Worm (Caenorhabditis elegans): ENCODE results near the gene metl-1.
"Not testable (repeated sequence)": the region's sequence is repeated elsewhere in the genome, so short reads cannot be mapped to it uniquely, and the experiment has no call there.

The metl-1 gene

DNA sequence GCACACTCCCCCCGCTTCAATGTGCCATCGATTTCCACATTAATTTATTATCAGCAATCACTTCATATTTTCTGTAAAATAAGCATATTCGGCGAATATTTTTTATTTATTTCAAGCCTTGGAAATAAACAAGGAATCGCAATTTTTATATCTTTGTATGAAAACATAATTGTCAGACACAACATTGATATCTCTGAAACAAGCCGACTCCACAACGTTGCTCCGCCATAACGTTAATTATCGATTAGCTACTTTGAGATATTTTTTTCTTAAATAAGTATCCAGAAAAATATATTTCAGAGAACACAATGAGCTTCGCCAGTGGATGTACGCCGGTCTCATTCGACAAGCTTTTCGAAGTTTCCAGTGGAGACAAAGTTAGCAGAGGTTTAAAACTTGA lies 29.5 kb downstream of the metl-1 start, which contains the start of gene adbp-1:
TSS of gene adbp-1 (plus strand) at position 301 of the 400 bp plus-strand sequence.
- no peak for TF ChIP-seq sma-3 (GFP tag; optimal IDR thresholded peaks at IDR 0.05)
- no peak for TF ChIP-seq alr-1 (tag; optimal IDR thresholded peaks at IDR 0.05)
- TF ChIP-seq elt-3 (tag; optimal IDR thresholded peaks at IDR 0.05), result no peak
- no peak for TF ChIP-seq F13H6.1 (tag; optimal IDR thresholded peaks at IDR 0.05)
- no peak for TF ChIP-seq snpc-4 (tag; optimal IDR thresholded peaks at IDR 0.05)
- no peak for TF ChIP-seq egl-27 (tag; optimal IDR thresholded peaks at IDR 0.05)
- TF ChIP-seq nhr-10 (tag; optimal IDR thresholded peaks at IDR 0.05), result no peak
- TF ChIP-seq nhr-129 (tag; optimal IDR thresholded peaks at IDR 0.05), result no peak
- no peak for TF ChIP-seq Y55F3AM.14 (GFP tag; optimal IDR thresholded peaks at IDR 0.05)
- TF ChIP-seq sem-4 (tag; optimal IDR thresholded peaks at IDR 0.05), result no peak

DNA sequence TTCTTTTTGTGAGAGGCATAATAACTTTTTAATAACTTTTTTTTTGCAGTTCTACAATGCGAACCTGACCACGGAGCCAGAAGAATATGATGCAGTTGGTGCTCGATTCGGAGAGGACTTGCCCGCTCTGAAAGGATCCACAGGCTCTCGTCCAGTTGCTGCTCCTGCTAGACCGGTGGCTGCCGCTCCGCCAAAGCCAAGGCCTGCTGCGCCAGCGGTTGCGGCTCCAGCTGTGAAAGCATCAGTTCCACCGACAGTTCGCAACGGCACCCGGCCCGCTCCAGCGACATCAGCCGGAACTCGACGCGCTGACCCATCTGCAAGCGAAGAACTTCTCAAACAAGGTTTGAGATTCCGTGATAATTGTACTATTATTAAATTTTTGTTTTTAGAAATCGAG lies 30.2 kb downstream of the metl-1 start:
- no peak for TF ChIP-seq nhr-12 (tag; optimal IDR thresholded peaks at IDR 0.05)

DNA sequence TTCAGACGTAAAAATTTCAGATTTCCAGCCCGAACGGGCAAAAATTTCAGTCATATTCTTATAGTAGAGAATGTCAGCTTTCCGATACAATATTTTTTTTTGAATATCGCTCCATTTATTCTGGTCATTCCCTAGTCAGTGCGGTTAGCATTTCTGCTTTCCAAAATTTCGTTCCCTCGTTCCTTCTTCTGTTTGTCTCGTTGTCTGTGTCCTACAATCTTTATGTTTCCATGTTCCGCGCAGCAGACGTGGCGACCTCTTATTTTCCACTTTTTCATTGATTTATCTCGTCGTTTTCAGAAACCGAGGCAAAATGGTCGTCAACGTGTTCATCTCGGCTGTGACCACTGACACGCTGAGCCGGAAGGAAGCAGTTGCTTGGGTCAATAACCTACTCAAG lies 30.9 kb downstream of the metl-1 start, which contains the start of gene ebp-2:
TSS of gene ebp-2 (plus strand) at position 301 of the 400 bp plus-strand sequence.
- TF ChIP-seq gmeb-1 (tag; optimal IDR thresholded peaks at IDR 0.05); sma-3 (GFP tag; optimal IDR thresholded peaks at IDR 0.05); mbf-1 (tag; optimal IDR thresholded peaks at IDR 0.05): not testable (repeated sequence)

DNA sequence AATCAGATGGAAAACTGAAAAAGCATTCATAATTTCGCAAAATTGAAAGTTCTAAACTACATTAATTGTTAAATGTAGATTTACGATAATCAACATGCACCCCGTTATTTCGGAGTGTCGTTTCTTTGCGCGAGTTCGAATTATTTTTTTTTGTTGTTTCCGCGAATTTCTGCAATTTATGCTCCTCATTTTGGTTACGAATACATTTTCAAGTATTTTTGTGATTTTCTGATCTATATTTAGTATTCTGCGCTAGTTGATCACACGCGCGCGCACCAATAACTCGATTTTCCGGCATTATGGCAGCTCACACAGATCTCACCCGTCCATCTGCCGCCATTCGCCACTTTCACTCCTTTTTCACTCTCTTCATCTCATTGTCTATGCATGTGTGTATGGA lies 33.1 kb downstream of the metl-1 start, which contains the start of gene VW02B12L.2:
TSS of gene VW02B12L.2 (minus strand) at position 65 of the 400 bp plus-strand sequence.
- TF ChIP-seq lin-13 (GFP tag; optimal IDR thresholded peaks at IDR 0.05) (peak; percentile 22), C34F6.9 (tag; optimal IDR thresholded peaks at IDR 0.05) (peak; percentile 72), nhr-129 (tag; optimal IDR thresholded peaks at IDR 0.05) (peak; percentile 51), R02D3.7 (tag; optimal IDR thresholded peaks at IDR 0.05) (peak; percentile 73), gmeb-1 (tag; optimal IDR thresholded peaks at IDR 0.05) (peak; percentile 81), ZK546.5 (tag; optimal IDR thresholded peaks at IDR 0.05) (no peak), nhr-23 (tag; optimal IDR thresholded peaks at IDR 0.05) (no peak), lsy-2 (tag; optimal IDR thresholded peaks at IDR 0.05) (peak; percentile 34 to 72), ztf-11 (tag; optimal IDR thresholded peaks at IDR 0.05) (no peak), snpc-4 (tag; optimal IDR thresholded peaks at IDR 0.05) (no peak), nhr-6 (tag; optimal IDR thresholded peaks at IDR 0.05) (no peak), nhr-237 (tag; optimal IDR thresholded peaks at IDR 0.05) (no peak), ztf-4 (tag; optimal IDR thresholded peaks at IDR 0.05) (no peak), unc-55 (GFP tag; optimal IDR thresholded peaks at IDR 0.05) (peak; percentile 78), ztf-1 (GFP tag; conservative IDR thresholded peaks at IDR 0.05) (no peak), sma-9 (GFP tag; optimal IDR thresholded peaks at IDR 0.05) (peak; percentile 33), sma-9 (tag; optimal IDR thresholded peaks at IDR 0.05) (no peak), crh-2 (tag; optimal IDR thresholded peaks at IDR 0.05) (no peak), sma-3 (GFP tag; optimal IDR thresholded peaks at IDR 0.05) (no peak), blmp-1 (tag; optimal IDR thresholded peaks at IDR 0.05; ENCODE audit: insufficient read depth) (peak; percentile 8)

DNA sequence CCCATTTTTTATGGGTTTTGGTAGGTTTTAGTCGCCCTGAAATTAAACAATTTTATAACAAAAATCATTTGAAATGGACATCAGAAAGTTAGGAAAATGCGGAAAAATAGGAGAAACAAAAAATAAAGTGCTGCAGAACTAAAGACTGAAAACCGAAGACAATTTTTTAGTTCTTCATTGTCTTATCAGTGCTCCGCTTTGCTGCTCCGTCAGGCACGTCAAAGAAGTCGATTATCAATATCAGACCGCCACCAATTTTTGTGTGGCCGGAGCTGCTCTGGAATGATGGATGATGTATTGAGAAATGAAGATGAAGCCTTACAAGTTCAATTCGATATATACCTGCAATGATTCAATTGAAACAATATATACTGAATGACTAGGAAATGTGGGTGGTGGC lies 35.0 kb downstream of the metl-1 start, which contains the start of gene vha-6:
TSS of gene vha-6 (minus strand) at position 36 of the 400 bp plus-strand sequence.
- TF ChIP-seq sma-9 (GFP tag; optimal IDR thresholded peaks at IDR 0.05) (no peak), sma-9 (tag; optimal IDR thresholded peaks at IDR 0.05) (no peak), nhr-237 (tag; optimal IDR thresholded peaks at IDR 0.05) (no peak), zag-1 (tag; optimal IDR thresholded peaks at IDR 0.05) (no peak), mab-5 (tag; optimal IDR thresholded peaks at IDR 0.05) (no peak), crh-2 (tag; optimal IDR thresholded peaks at IDR 0.05) (peak; percentile 39), mbf-1 (tag; optimal IDR thresholded peaks at IDR 0.05) (no peak), fos-1 (tag; optimal IDR thresholded peaks at IDR 0.05) (peak; percentile 52)

DNA sequence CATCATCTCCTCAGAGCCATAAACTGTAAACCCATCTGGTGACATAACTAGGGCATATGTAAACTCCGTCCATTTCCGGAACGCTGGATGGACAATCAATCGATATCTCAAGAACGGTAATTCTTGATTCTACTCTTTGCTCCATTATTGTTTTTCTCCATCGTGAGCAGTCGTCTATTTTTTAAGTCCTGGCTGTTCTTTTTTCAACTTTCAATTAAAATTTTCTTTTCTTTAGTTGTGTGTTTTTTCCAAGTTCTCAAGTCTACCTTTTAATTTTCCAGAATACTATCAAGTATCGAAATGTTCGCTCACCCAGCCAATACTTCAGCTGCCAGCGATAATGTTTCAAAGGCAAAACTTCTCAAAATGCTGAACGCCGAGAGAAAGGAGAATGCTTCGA lies 39.4 kb downstream of the metl-1 start, which contains the start of gene C05D12.5:
TSS of gene C05D12.5 (plus strand) at position 301 of the 400 bp plus-strand sequence.
- no peak for TF ChIP-seq alr-1 (tag; optimal IDR thresholded peaks at IDR 0.05)
- no peak for TF ChIP-seq skn-1 (tag; optimal IDR thresholded peaks at IDR 0.05)
- TF ChIP-seq lin-11 (tag; optimal IDR thresholded peaks at IDR 0.05), result no peak
- no peak for TF ChIP-seq lsy-2 (tag; optimal IDR thresholded peaks at IDR 0.05)
- no peak for TF ChIP-seq snpc-4 (tag; optimal IDR thresholded peaks at IDR 0.05)
- TF ChIP-seq ztf-4 (tag; optimal IDR thresholded peaks at IDR 0.05), result no peak
- no peak for TF ChIP-seq lin-13 (GFP tag; optimal IDR thresholded peaks at IDR 0.05)
- no peak for TF ChIP-seq blmp-1 (tag; optimal IDR thresholded peaks at IDR 0.05; ENCODE audit: insufficient read depth)
- TF ChIP-seq elt-3 (tag; optimal IDR thresholded peaks at IDR 0.05), result no peak
- TF ChIP-seq nhr-12 (tag; optimal IDR thresholded peaks at IDR 0.05), result no peak
- TF ChIP-seq sem-4 (tag; optimal IDR thresholded peaks at IDR 0.05), result no peak
- no peak for TF ChIP-seq gmeb-1 (tag; optimal IDR thresholded peaks at IDR 0.05)
- no peak for TF ChIP-seq dmd-4 (tag; optimal IDR thresholded peaks at IDR 0.05)
- no peak for TF ChIP-seq mab-5 (tag; optimal IDR thresholded peaks at IDR 0.05)
- TF ChIP-seq mbf-1 (tag; optimal IDR thresholded peaks at IDR 0.05), result no peak
- no peak for TF ChIP-seq nhr-21 (tag; optimal IDR thresholded peaks at IDR 0.05)
- TF ChIP-seq sma-9 (GFP tag; optimal IDR thresholded peaks at IDR 0.05), result no peak
- TF ChIP-seq sma-9 (tag; optimal IDR thresholded peaks at IDR 0.05), result no peak
- TF ChIP-seq fos-1 (tag; optimal IDR thresholded peaks at IDR 0.05), result no peak
- TF ChIP-seq lin-39 (tag; optimal IDR thresholded peaks at IDR 0.05), result no peak
- TF ChIP-seq unc-62 (GFP tag; optimal IDR thresholded peaks at IDR 0.05), result no peak
